Fruit fly (Drosophila melanogaster) whole organism, embryonic: ENCODE data around the gene Pp1-87B.
A peak's percentile ranks its signal among the peaks of the same experiment; 100 is the strongest.

Experiments used
- Ada2b ChIP-seq: fragments of 200-800 bp; sonication (Bioruptor generic); IDR thresholded peaks from 2 replicates; pipeline ENCODE4 v1.3.6; 2022; ENCODE audit warnings: missing biosample characterization, missing genetic modification characterization
- CG10654 ChIP-seq: fragments of 200-800 bp; sonication (Bioruptor generic); optimal IDR thresholded peaks from 2 replicates; lab custom pipeline; 2016; ENCODE audit warnings: missing biosample characterization, missing genetic modification characterization
- CG11398 ChIP-seq: fragments of 200-800 bp; sonication (Bioruptor generic); optimal IDR thresholded peaks from 2 replicates; lab custom pipeline; 2016; ENCODE audit warnings: missing biosample characterization, missing genetic modification characterization
- CG12104 ChIP-seq: fragments of 200-800 bp; sonication (Bioruptor generic); optimal IDR thresholded peaks from 3 replicates; lab custom pipeline; 2016; ENCODE audit warnings: missing biosample characterization, missing genetic modification characterization
- CG12744 ChIP-seq: fragments of 200-800 bp; sonication (Bioruptor generic); optimal IDR thresholded peaks from 2 replicates; lab custom pipeline; 2016; ENCODE audit warnings: missing biosample characterization, missing genetic modification characterization
- CG12942 ChIP-seq: fragments of 200-800 bp; sonication (Bioruptor generic); optimal IDR thresholded peaks from 3 replicates; lab custom pipeline; 2016; ENCODE audit warnings: missing biosample characterization, missing genetic modification characterization
- CG13287 ChIP-seq: fragments of 200-800 bp; sonication (Bioruptor generic); IDR thresholded peaks from 2 replicates; pipeline ENCODE4 v1.3.6; 2022; ENCODE audit warnings: missing biosample characterization, missing genetic modification characterization; ENCODE audit not compliant: partially characterized antibody
- CG13624 ChIP-seq: fragments of 200-800 bp; sonication (Bioruptor generic); optimal IDR thresholded peaks from 2 replicates; lab custom pipeline; 2016; ENCODE audit warnings: missing biosample characterization, missing genetic modification characterization
- CG14014 ChIP-seq: fragments of 200-800 bp; sonication (Bioruptor generic); IDR thresholded peaks from 2 replicates; pipeline ENCODE4 v1.3.6; 2022; ENCODE audit warnings: missing biosample characterization, missing genetic modification characterization
- CG14710 ChIP-seq: fragments of 200-800 bp; sonication (Bioruptor generic); optimal IDR thresholded peaks from 3 replicates; lab custom pipeline; 2019; ENCODE audit warnings: missing biosample characterization, mild to moderate bottlenecking, missing genetic modification characterization, moderate library complexity
- CG15696 ChIP-seq: fragments of 200-800 bp; sonication (Bioruptor generic); optimal IDR thresholded peaks from 2 replicates; lab custom pipeline; 2019; ENCODE audit warnings: missing biosample characterization, mild to moderate bottlenecking, missing genetic modification characterization, moderate library complexity
- CG16813 ChIP-seq: fragments of 200-800 bp; sonication (Bioruptor generic); IDR thresholded peaks from 3 replicates; pipeline ENCODE4 v1.3.6; 2022; ENCODE audit warnings: missing biosample characterization, missing genetic modification characterization; ENCODE audit not compliant: partially characterized antibody
- CG17361 ChIP-seq: fragments of 200-800 bp; sonication (Bioruptor generic); IDR thresholded peaks from 3 replicates; pipeline ENCODE4 v1.3.6; 2022; ENCODE audit warnings: missing biosample characterization, missing genetic modification characterization
- CG17385 ChIP-seq: fragments of 200-800 bp; sonication (Bioruptor generic); optimal IDR thresholded peaks from 3 replicates; lab custom pipeline; 2018; ENCODE audit warnings: missing biosample characterization, mild to moderate bottlenecking, missing genetic modification characterization
- CG18476 ChIP-seq: fragments of 200-800 bp; sonication (Bioruptor generic); optimal IDR thresholded peaks from 2 replicates; lab custom pipeline; 2016; ENCODE audit warnings: missing biosample characterization, mild to moderate bottlenecking, missing genetic modification characterization
- CG34376 ChIP-seq: fragments of 200-800 bp; sonication (Bioruptor generic); optimal IDR thresholded peaks from 2 replicates; lab custom pipeline; 2018; ENCODE audit warnings: missing biosample characterization, mild to moderate bottlenecking, missing genetic modification characterization
- CG3847 ChIP-seq: fragments of 200-800 bp; sonication (Bioruptor generic); IDR thresholded peaks from 2 replicates; pipeline ENCODE4 v1.3.6; 2022; ENCODE audit warnings: missing biosample characterization, missing genetic modification characterization
- CG4617 ChIP-seq: fragments of 200-800 bp; sonication (Bioruptor generic); optimal IDR thresholded peaks from 3 replicates; lab custom pipeline; 2016; ENCODE audit warnings: missing biosample characterization, missing genetic modification characterization, borderline replicate concordance
- CG7786 ChIP-seq: fragments of 200-800 bp; sonication (Bioruptor generic); optimal IDR thresholded peaks from 2 replicates; lab custom pipeline; 2016; ENCODE audit warnings: missing biosample characterization, missing genetic modification characterization
- CG7987 ChIP-seq: fragments of 200-800 bp; sonication (Bioruptor generic); optimal IDR thresholded peaks from 2 replicates; lab custom pipeline; 2018; ENCODE audit warnings: missing biosample characterization, mild to moderate bottlenecking, missing genetic modification characterization, moderate library complexity
- CG8089 ChIP-seq: fragments of 200-800 bp; sonication (Bioruptor generic); optimal IDR thresholded peaks from 3 replicates; lab custom pipeline; 2016; ENCODE audit warnings: missing biosample characterization, missing genetic modification characterization
- CG8478 ChIP-seq: fragments of >200 bp; optimal IDR thresholded peaks from 2 replicates; lab custom pipeline; 2018
- Chrac-16 ChIP-seq: fragments of 200-800 bp; sonication (Bioruptor generic); optimal IDR thresholded peaks from 3 replicates; lab custom pipeline; 2016; ENCODE audit warnings: missing biosample characterization, missing genetic modification characterization
- CoRest ChIP-seq: fragments of 200-800 bp; sonication (Bioruptor generic); optimal IDR thresholded peaks from 3 replicates; lab custom pipeline; 2018; ENCODE audit warnings: missing biosample characterization, mild to moderate bottlenecking, missing genetic modification characterization, moderate library complexity
- Dek ChIP-seq: fragments of 200-800 bp; sonication (Bioruptor generic); optimal IDR thresholded peaks from 3 replicates; lab custom pipeline; 2019; ENCODE audit warnings: missing biosample characterization, mild to moderate bottlenecking, missing genetic modification characterization, moderate library complexity
- Drgx ChIP-seq: fragments of 200-800 bp; sonication (Bioruptor generic); IDR thresholded peaks from 2 replicates; pipeline ENCODE4 v1.3.6; 2022; ENCODE audit warnings: missing biosample characterization, missing genetic modification characterization
- E2f1 ChIP-seq: fragments of 200-800 bp; sonication (Bioruptor generic); IDR thresholded peaks from 2 replicates; pipeline ENCODE4 v1.3.6; 2022; ENCODE audit warnings: missing biosample characterization, missing genetic modification characterization
- E2f2 ChIP-seq: fragments of 200-800 bp; sonication (Bioruptor generic); IDR thresholded peaks from 2 replicates; pipeline ENCODE4 v1.3.6; 2022; ENCODE audit warnings: missing biosample characterization, missing genetic modification characterization
- Kr ChIP-seq: fragments of 200-800 bp; sonication (Bioruptor generic); optimal IDR thresholded peaks from 2 replicates; lab custom pipeline; 2017; ENCODE audit warnings: missing biosample characterization, mild to moderate bottlenecking, missing genetic modification characterization
- Lpt ChIP-seq: fragments of >200 bp; optimal IDR thresholded peaks from 2 replicates; lab custom pipeline; 2018; ENCODE audit warnings: missing biosample characterization, missing genetic modification characterization
- Max ChIP-seq: fragments of 200-800 bp; sonication (Bioruptor generic); optimal IDR thresholded peaks from 2 replicates; lab custom pipeline; 2016; ENCODE audit warnings: missing biosample characterization, mild to moderate bottlenecking, missing genetic modification characterization
- NfI ChIP-seq: fragments of 200-800 bp; sonication (Bioruptor generic); optimal IDR thresholded peaks from 3 replicates; lab custom pipeline; 2018; ENCODE audit warnings: missing biosample characterization, mild to moderate bottlenecking, missing genetic modification characterization, moderate library complexity
- Poxn ChIP-seq: fragments of 200-800 bp; sonication (Bioruptor generic); IDR thresholded peaks from 2 replicates; pipeline ENCODE4 v1.3.6; 2022; ENCODE audit warnings: missing biosample characterization, missing genetic modification characterization
- Side ChIP-seq: fragments of 200-800 bp; sonication (Bioruptor generic); optimal IDR thresholded peaks from 2 replicates; lab custom pipeline; 2016; ENCODE audit warnings: missing biosample characterization, missing genetic modification characterization
- Sox102F ChIP-seq: fragments of 200-800 bp; sonication (Bioruptor generic); optimal IDR thresholded peaks from 2 replicates; lab custom pipeline; 2018; ENCODE audit warnings: missing biosample characterization, mild to moderate bottlenecking, missing genetic modification characterization, moderate library complexity
- Stat92E ChIP-seq, 3 experiments: fragments of >200 bp in 2 of 3; fragments of 200-800 bp in 1 of 3; sonication (Bioruptor generic) in 1 of 3; optimal IDR thresholded peaks; 2 replicates each; lab custom pipeline; 2017 to 2019; ENCODE audit warnings: missing biosample characterization in 3 of 3, missing genetic modification characterization in 3 of 3, mild to moderate bottlenecking in 1 of 3, moderate library complexity in 1 of 3
- Xrp1 ChIP-seq: fragments of 200-800 bp; sonication (Bioruptor generic); IDR thresholded peaks from 2 replicates; pipeline ENCODE4 v1.3.6; 2022; ENCODE audit warnings: missing biosample characterization, missing genetic modification characterization
- ab ChIP-seq: fragments of 200-800 bp; sonication (Bioruptor generic); optimal IDR thresholded peaks from 2 replicates; lab custom pipeline; 2016; ENCODE audit warnings: missing biosample characterization, missing genetic modification characterization
- bigmax ChIP-seq: fragments of 200-800 bp; sonication (Bioruptor generic); optimal IDR thresholded peaks from 2 replicates; lab custom pipeline; 2018; ENCODE audit warnings: missing biosample characterization, mild to moderate bottlenecking, missing genetic modification characterization
- btn ChIP-seq: fragments of 200-800 bp; sonication (Bioruptor generic); optimal IDR thresholded peaks from 2 replicates; lab custom pipeline; 2016; ENCODE audit warnings: missing biosample characterization, missing genetic modification characterization
- caup ChIP-seq: fragments of 200-800 bp; sonication (Bioruptor generic); optimal IDR thresholded peaks from 3 replicates; lab custom pipeline; 2017; ENCODE audit warnings: missing biosample characterization, mild to moderate bottlenecking, missing genetic modification characterization, moderate library complexity; ENCODE audit not compliant: severe bottlenecking
- dpn ChIP-seq, 2 experiments: fragments of 200-800 bp; sonication (Bioruptor generic); optimal IDR thresholded peaks; 3 replicates each; lab custom pipeline; 2016; ENCODE audit warnings: missing biosample characterization in 2 of 2, missing genetic modification characterization in 2 of 2
- fd96Cb ChIP-seq: fragments of 200-800 bp; sonication (Bioruptor generic); optimal IDR thresholded peaks from 2 replicates; lab custom pipeline; 2018; ENCODE audit warnings: missing biosample characterization, mild to moderate bottlenecking, missing genetic modification characterization, moderate library complexity
- gem ChIP-seq: fragments of 200-800 bp; sonication (Bioruptor generic); optimal IDR thresholded peaks from 2 replicates; lab custom pipeline; 2019; ENCODE audit warnings: missing biosample characterization, mild to moderate bottlenecking, missing genetic modification characterization, moderate library complexity
- jing ChIP-seq: fragments of 200-800 bp; sonication (Bioruptor generic); optimal IDR thresholded peaks from 2 replicates; lab custom pipeline; 2018; ENCODE audit warnings: missing biosample characterization, mild to moderate bottlenecking, missing genetic modification characterization
- lbe ChIP-seq: fragments of 200-800 bp; sonication (Bioruptor generic); optimal IDR thresholded peaks from 2 replicates; lab custom pipeline; 2016; ENCODE audit warnings: missing biosample characterization, mild to moderate bottlenecking, missing genetic modification characterization
- nerfin-2 ChIP-seq: fragments of 200-800 bp; sonication (Bioruptor generic); IDR thresholded peaks from 2 replicates; pipeline ENCODE4 v1.3.6; 2022; ENCODE audit warnings: missing biosample characterization, missing genetic modification characterization; ENCODE audit not compliant: partially characterized antibody
- sr ChIP-seq: fragments of 200-800 bp; sonication (Bioruptor generic); IDR thresholded peaks from 3 replicates; pipeline ENCODE4 v1.3.6; 2022; ENCODE audit warnings: missing biosample characterization, missing genetic modification characterization
- sug ChIP-seq: fragments of 200-800 bp; optimal IDR thresholded peaks from 2 replicates; lab custom pipeline; 2019; ENCODE audit warnings: missing biosample characterization, mild to moderate bottlenecking, missing genetic modification characterization, moderate library complexity
- tna ChIP-seq: fragments of 200-800 bp; sonication (Bioruptor generic); IDR thresholded peaks from 2 replicates; pipeline ENCODE4 v1.3.6; 2022; ENCODE audit warnings: missing biosample characterization, missing genetic modification characterization; ENCODE audit not compliant: partially characterized antibody
- trem ChIP-seq: fragments of 200-800 bp; optimal IDR thresholded peaks from 3 replicates; lab custom pipeline; 2019; ENCODE audit warnings: missing biosample characterization, mild to moderate bottlenecking, missing genetic modification characterization, moderate library complexity

The Pp1-87B gene

dm6 chr3R:12429120-12429610 lies 3.4 kb upstream of the Pp1-87B start, which contains the start of the genes CG5641 and CG5245 (continued):
- TF ChIP-seq fd96Cb = no peak
- TF ChIP-seq CoRest = peak; percentile 12
- TF ChIP-seq E2f1 (GFP tag; lab: Robert Waterston, UW) = no peak
- peak in 1 of 3 experiments; percentile 5 for TF ChIP-seq Stat92E (GFP tag; optimal IDR thresholded peaks at IDR 0.05; lab: Kevin White, UChicago)
- TF ChIP-seq CG3847 = no peak
- TF ChIP-seq CG7987 (GFP tag; lab: Kevin White, UChicago) = no peak
- no peak for TF ChIP-seq CG12942 (GFP tag; lab: Kevin White, UChicago)
- no peak for TF ChIP-seq CG14014 (GFP tag; lab: Robert Waterston, UW)
- no peak for TF ChIP-seq Kr
- TF ChIP-seq Ada2b (GFP tag; lab: Robert Waterston, UW) = no peak
- TF ChIP-seq CG18476 (GFP tag; lab: Kevin White, UChicago) = no peak
- TF ChIP-seq Side (GFP tag; lab: Kevin White, UChicago) = no peak
- no peak for TF ChIP-seq CG16813 (GFP tag; lab: Robert Waterston, UW)
- no peak for TF ChIP-seq Xrp1 (GFP tag; lab: Robert Waterston, UW)
- no peak for TF ChIP-seq sr (GFP tag; lab: Robert Waterston, UW)
- peak; percentile 51 for TF ChIP-seq CG4617 (GFP tag; lab: Kevin White, UChicago)
- TF ChIP-seq CG10654 (GFP tag; lab: Kevin White, UChicago) = no peak
- no peak for TF ChIP-seq CG11398 (GFP tag; lab: Kevin White, UChicago)
- peak; percentile 51 for TF ChIP-seq trem (tag; lab: Kevin White, UChicago)
- TF ChIP-seq Drgx = no peak
- no peak for TF ChIP-seq Sox102F (GFP tag; lab: Kevin White, UChicago)
- TF ChIP-seq Chrac-16 = no peak
- no peak for TF ChIP-seq CG17385 (GFP tag; lab: Kevin White, UChicago)
- no peak for TF ChIP-seq caup (GFP tag; lab: Kevin White, UChicago)
- no peak for TF ChIP-seq CG7786

dm6 chr3R:12426310-12426653 lies 565 bp upstream of the Pp1-87B start, which contains the start of gene NANS:
TSS of gene NANS (plus strand) at chr3R:12426578.
- TF ChIP-seq Lpt (no peak), CG13287 (GFP tag; lab: Robert Waterston, UW) (peak; percentile 18; the same call in 1 of the 2 replicates), CG13624 (GFP tag; lab: Kevin White, UChicago) (no peak), CG12104 (GFP tag; lab: Kevin White, UChicago) (no peak), Dek (tag; lab: Kevin White, UChicago) (no peak), tna (GFP tag; lab: Robert Waterston, UW) (0 out of 2 replicates have a peak, but pooled peaks have one; percentile 31), E2f2 (GFP tag; lab: Robert Waterston, UW) (peak; percentile 57), CG17361 (GFP tag; lab: Robert Waterston, UW) (peak; percentile 20), jing (GFP tag; lab: Kevin White, UChicago) (no peak), ab (GFP tag; lab: Kevin White, UChicago) (no peak), CG34376 (GFP tag; lab: Kevin White, UChicago) (no peak), btn (no peak), Max (GFP tag; lab: Kevin White, UChicago) (no peak), lbe (GFP tag; lab: Kevin White, UChicago) (peak; percentile 17), nerfin-2 (GFP tag; lab: Robert Waterston, UW) (peak; percentile 38; the same call in 1 of the 2 replicates), CG8089 (GFP tag; lab: Kevin White, UChicago) (no peak), CG8478 (lab: Kevin White, UChicago) (no peak), NfI (GFP tag; lab: Kevin White, UChicago) (peak; percentile 8), dpn (GFP tag; optimal IDR thresholded peaks at IDR 0.05; lab: Kevin White, UChicago) (no peak), fd96Cb (no peak), CG12744 (GFP tag; lab: Kevin White, UChicago) (no peak), CG14710 (tag; lab: Kevin White, UChicago) (peak; percentile 5), CG15696 (tag; lab: Kevin White, UChicago) (no peak), sug (tag; lab: Kevin White, UChicago) (no peak), Poxn (GFP tag; lab: Robert Waterston, UW) (no peak), bigmax (GFP tag; lab: Kevin White, UChicago) (no peak), CG17385 (GFP tag; lab: Kevin White, UChicago) (peak; percentile 21), gem (tag; lab: Kevin White, UChicago) (no peak)
